Worm (Caenorhabditis elegans) whole organism, late embryonic: ENCODE measurements around the gene ptc-3.
A peak's percentile ranks its signal among the peaks of the same experiment; 100 is the strongest.

Source experiments
- C38D4.7 ChIP-seq: fragments of 200-800 bp; sonication (Bioruptor generic); optimal IDR thresholded peaks from 2 replicates; lab custom pipeline; 2018; ENCODE audit warnings: mild to moderate bottlenecking, missing genetic modification characterization, moderate library complexity, missing compliant biosample characterization
- K02D7.2 ChIP-seq: sonication (generic microtip); optimal IDR thresholded peaks from 2 replicates; lab custom pipeline; 2017; ENCODE audit warnings: mild to moderate bottlenecking, missing genetic modification characterization, missing compliant biosample characterization
- T23F11.4 ChIP-seq: fragments of 200-800 bp; sonication (Bioruptor generic); optimal IDR thresholded peaks from 2 replicates; lab custom pipeline; 2018; ENCODE audit warnings: mild to moderate bottlenecking, missing genetic modification characterization, missing compliant biosample characterization
- Y22D7AL.16 ChIP-seq: sonication (generic microtip); optimal IDR thresholded peaks from 2 replicates; lab custom pipeline; 2016; ENCODE audit warnings: missing genetic modification characterization, missing compliant biosample characterization
- ceh-14 ChIP-seq: sonication (generic microtip); optimal IDR thresholded peaks from 2 replicates; lab custom pipeline; 2016; ENCODE audit warnings: missing genotype, missing genetic modification characterization, missing compliant biosample characterization
- ceh-18 ChIP-seq: sonication (generic microtip); optimal IDR thresholded peaks from 2 replicates; lab custom pipeline; 2016; ENCODE audit warnings: missing genetic modification characterization, missing compliant biosample characterization
- ceh-2 ChIP-seq: sonication (generic microtip); optimal IDR thresholded peaks from 2 replicates; lab custom pipeline; 2016; ENCODE audit warnings: missing genotype, missing genetic modification characterization, missing compliant biosample characterization
- ceh-22 ChIP-seq: sonication (generic microtip); optimal IDR thresholded peaks from 2 replicates; lab custom pipeline; 2017; ENCODE audit warnings: missing biosample characterization, missing genetic modification characterization
- ceh-24 ChIP-seq: sonication (generic microtip); optimal IDR thresholded peaks from 2 replicates; lab custom pipeline; 2016; ENCODE audit warnings: mild to moderate bottlenecking, missing genetic modification characterization, missing compliant biosample characterization
- ceh-34 ChIP-seq: sonication (generic microtip); optimal IDR thresholded peaks from 2 replicates; lab custom pipeline; 2016; ENCODE audit warnings: mild to moderate bottlenecking, missing genetic modification characterization, missing compliant biosample characterization
- ceh-48 ChIP-seq: sonication (generic microtip); optimal IDR thresholded peaks from 2 replicates; lab custom pipeline; 2016; ENCODE audit warnings: missing genetic modification characterization, inconsistent platforms, missing compliant biosample characterization
- elt-4 ChIP-seq: sonication (generic microtip); optimal IDR thresholded peaks from 2 replicates; lab custom pipeline; 2016; ENCODE audit warnings: missing genetic modification characterization, missing compliant biosample characterization
- ets-4 ChIP-seq: sonication (generic microtip); optimal IDR thresholded peaks from 2 replicates; lab custom pipeline; 2016; ENCODE audit warnings: missing genetic modification characterization, missing compliant biosample characterization
- gmeb-2 ChIP-seq: sonication (generic microtip); optimal IDR thresholded peaks from 2 replicates; lab custom pipeline; 2016; ENCODE audit warnings: missing genetic modification characterization, inconsistent platforms, missing compliant biosample characterization
- hlh-15 ChIP-seq: sonication (generic microtip); optimal IDR thresholded peaks from 2 replicates; lab custom pipeline; 2016; ENCODE audit warnings: missing genetic modification characterization, missing compliant biosample characterization
- nfya-1 ChIP-seq: sonication (generic microtip); optimal IDR thresholded peaks from 2 replicates; lab custom pipeline; 2017; ENCODE audit warnings: missing genetic modification characterization, mild to moderate bottlenecking, missing compliant biosample characterization, antibody characterized with exemption, moderate library complexity
- nhr-11 ChIP-seq: fragments of 150-350 bp; optimal IDR thresholded peaks from 2 replicates; lab custom pipeline; 2014; ENCODE audit warnings: missing biosample characterization, missing genetic modification characterization
- nhr-232 ChIP-seq: sonication (generic microtip); optimal IDR thresholded peaks from 2 replicates; lab custom pipeline; 2016; ENCODE audit warnings: missing genetic modification characterization, missing compliant biosample characterization
- odd-2 ChIP-seq: sonication (generic microtip); optimal IDR thresholded peaks from 2 replicates; lab custom pipeline; 2017; ENCODE audit warnings: antibody characterized with exemption, mild to moderate bottlenecking, missing genetic modification characterization, missing compliant biosample characterization
- pat-9 ChIP-seq: fragments of 200-800 bp; sonication (Bioruptor generic); optimal IDR thresholded peaks from 2 replicates; lab custom pipeline; 2018; ENCODE audit warnings: mild to moderate bottlenecking, missing genetic modification characterization, moderate library complexity, missing compliant biosample characterization
- pax-1 ChIP-seq: fragments of 150-350 bp; optimal IDR thresholded peaks from 2 replicates; lab custom pipeline; 2014; ENCODE audit warnings: missing biosample characterization, missing genetic modification characterization
- pha-4 ChIP-seq: fragments of 150-350 bp; optimal IDR thresholded peaks from 2 replicates; lab custom pipeline; 2018; ENCODE audit warnings: missing biosample characterization, missing genetic modification reagents, missing genetic modification characterization
- sox-2 ChIP-seq: fragments of 200-800 bp; sonication (Bioruptor generic); IDR thresholded peaks from 2 replicates; pipeline ENCODE4 v1.3.6; 2022; ENCODE audit warnings: missing genetic modification reagents, missing genetic modification characterization, missing compliant biosample characterization
- tbx-2 ChIP-seq: sonication (generic microtip); optimal IDR thresholded peaks from 2 replicates; lab custom pipeline; 2016; ENCODE audit warnings: missing genetic modification characterization, missing compliant biosample characterization
- ttx-3 ChIP-seq: sonication (generic microtip); optimal IDR thresholded peaks from 2 replicates; lab custom pipeline; 2016; ENCODE audit warnings: missing genetic modification reagents, missing genetic modification characterization, missing compliant biosample characterization
- unc-42 ChIP-seq: sonication (generic microtip); optimal IDR thresholded peaks from 2 replicates; lab custom pipeline; 2016; ENCODE audit warnings: missing genotype, missing genetic modification characterization, missing compliant biosample characterization
- ztf-16 ChIP-seq: sonication (generic microtip); optimal IDR thresholded peaks from 2 replicates; lab custom pipeline; 2017; ENCODE audit warnings: missing genetic modification characterization, missing compliant biosample characterization

ptc-3 gene

ce11 chrII:2830144-2830543, 22.2 kb downstream of the ptc-3 start:
- TF ChIP-seq nhr-232 (tag; lab: Kevin White, UChicago) (no peak), hlh-15 (no peak), T23F11.4 (GFP tag; lab: Kevin White, UChicago) (no peak), ceh-18 (tag; lab: Kevin White, UChicago) (no peak), unc-42 (no peak), ets-4 (tag; lab: Kevin White, UChicago) (no peak), ceh-24 (no peak), ceh-14 (tag; lab: Kevin White, UChicago) (no peak), sox-2 (GFP tag; lab: Robert Waterston, UW) (no peak)

- TF ChIP-seq nfya-1 (no peak), odd-2 (tag; lab: Kevin White, UChicago) (no peak), pat-9 (tag; lab: Kevin White, UChicago) (no peak), nhr-232 (tag; lab: Kevin White, UChicago) (no peak), elt-4 (tag; lab: Kevin White, UChicago) (no peak)
Observed at ce11 chrII:2829482-2829881, 22.9 kb downstream of the ptc-3 start.

- TF ChIP-seq pha-4 (tag; lab: Kevin White, UChicago) (no peak), elt-4 (tag; lab: Kevin White, UChicago) (peak; percentile 91), nhr-11 (tag; lab: Kevin White, UChicago) (no peak), ceh-24 (no peak)
Observed at ce11 chrII:2827859-2828403, 24.5 kb downstream of the ptc-3 start, which contains the start of gene K12H6.8. TSS of gene K12H6.8 (plus strand) at chrII:2827896.

DNA sequence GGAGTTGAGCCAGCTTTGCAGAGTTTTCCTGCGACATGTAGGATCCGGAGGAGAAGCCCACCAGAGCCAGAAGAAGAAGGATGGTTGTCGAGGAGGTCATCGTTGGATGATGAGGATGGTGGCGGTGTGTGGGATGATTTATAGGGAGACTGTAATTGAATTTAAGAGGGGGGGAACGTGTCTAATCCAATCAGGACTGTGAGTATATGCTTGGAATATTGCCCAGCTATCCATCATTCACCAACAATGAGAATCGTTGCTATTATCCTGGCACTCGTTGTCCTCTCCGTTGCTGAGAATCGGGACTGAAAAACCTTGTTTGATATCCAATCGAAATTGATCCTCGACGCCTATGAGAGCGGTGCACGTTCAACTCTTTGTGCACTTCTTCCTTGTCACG, 26.3 kb downstream of the ptc-3 start, which contains the start of gene K12H6.5:
Gene K12H6.5 (minus strand): TSS at position 101 of the 400 bp plus-strand sequence.
- TF ChIP-seq K02D7.2 (tag; lab: Kevin White, UChicago), result no peak
- no peak for TF ChIP-seq C38D4.7 (GFP tag; lab: Kevin White, UChicago)
- no peak for TF ChIP-seq pax-1 (tag; lab: Kevin White, UChicago)
- no peak for TF ChIP-seq ceh-24
- no peak for TF ChIP-seq gmeb-2 (tag; lab: Kevin White, UChicago)

DNA sequence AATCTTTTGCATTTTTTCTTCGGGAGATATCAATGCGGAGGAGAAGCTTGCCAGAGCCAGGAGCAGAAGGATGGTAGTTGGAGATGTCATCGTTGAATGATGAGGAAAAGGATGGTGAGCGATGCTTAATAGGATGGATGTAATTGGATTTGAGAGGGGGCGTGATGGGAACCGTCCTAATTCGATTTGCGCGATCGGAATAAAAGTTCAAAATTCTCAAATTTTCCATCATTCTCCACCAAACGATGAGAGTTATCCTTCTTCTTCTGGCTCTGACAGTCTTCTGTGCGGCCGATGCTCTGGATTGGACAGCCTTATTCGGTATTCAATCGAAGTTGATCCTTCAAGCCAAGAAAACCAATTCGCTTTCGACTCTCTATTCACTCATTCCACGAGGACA, 28.2 kb downstream of the ptc-3 start, which contains the start of the genes K12H6.4 and K12H6.9:
Gene K12H6.4 (minus strand): TSS at position 101 of the 400 bp plus-strand sequence.
Gene K12H6.9 (plus strand): TSS at position 236 of the 400 bp plus-strand sequence.
- TF ChIP-seq ceh-14 (tag; lab: Kevin White, UChicago) (no peak), nhr-232 (tag; lab: Kevin White, UChicago) (no peak), ceh-48 (tag; lab: Kevin White, UChicago) (no peak), ceh-34 (tag; lab: Kevin White, UChicago) (no peak), ceh-2 (no peak), hlh-15 (no peak)

ce11 chrII:2822435-2822920, 29.9 kb downstream of the ptc-3 start, which contains the start of the genes fut-4 and K12H6.10:
TSS of gene fut-4 (minus strand) at chrII:2822535.
TSS of gene K12H6.10 (plus strand) at chrII:2822870.
- TF ChIP-seq tbx-2 (tag; lab: Kevin White, UChicago) (no peak), nhr-232 (tag; lab: Kevin White, UChicago) (no peak), ztf-16 (tag; lab: Kevin White, UChicago) (no peak), Y22D7AL.16 (tag; lab: Kevin White, UChicago) (no peak)

DNA sequence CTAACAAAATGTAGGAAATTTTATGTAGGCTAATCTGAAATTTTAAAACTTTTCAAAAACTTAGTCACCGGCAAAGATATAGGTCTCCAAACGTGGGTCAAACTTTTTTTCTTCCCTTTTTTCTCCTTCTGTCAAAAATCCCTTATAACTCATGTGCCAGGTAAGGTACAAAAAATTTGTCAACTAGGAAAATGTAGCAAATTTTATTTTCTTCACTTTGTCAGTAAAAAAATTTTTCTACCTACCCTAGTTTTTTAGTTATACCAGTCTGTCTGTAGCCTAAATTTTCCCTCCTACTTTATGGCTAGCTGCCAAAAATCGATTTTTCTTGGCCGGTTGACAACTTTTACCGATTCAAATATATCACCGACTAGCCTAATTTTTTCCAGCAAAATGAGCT, 35.7 kb downstream of the ptc-3 start, which contains the start of gene set-13:
Gene set-13 (plus strand): TSS at position 301 of the 400 bp plus-strand sequence.
- TF ChIP-seq ceh-22 (tag; lab: Kevin White, UChicago) (no peak), tbx-2 (tag; lab: Kevin White, UChicago) (no peak), ceh-24 (no peak), C38D4.7 (GFP tag; lab: Kevin White, UChicago) (no peak), ttx-3 (tag; lab: Kevin White, UChicago) (no peak), nfya-1 (no peak)
